Worm (Caenorhabditis elegans): ENCODE results near the gene clec-25.

The clec-25 gene

DNA sequence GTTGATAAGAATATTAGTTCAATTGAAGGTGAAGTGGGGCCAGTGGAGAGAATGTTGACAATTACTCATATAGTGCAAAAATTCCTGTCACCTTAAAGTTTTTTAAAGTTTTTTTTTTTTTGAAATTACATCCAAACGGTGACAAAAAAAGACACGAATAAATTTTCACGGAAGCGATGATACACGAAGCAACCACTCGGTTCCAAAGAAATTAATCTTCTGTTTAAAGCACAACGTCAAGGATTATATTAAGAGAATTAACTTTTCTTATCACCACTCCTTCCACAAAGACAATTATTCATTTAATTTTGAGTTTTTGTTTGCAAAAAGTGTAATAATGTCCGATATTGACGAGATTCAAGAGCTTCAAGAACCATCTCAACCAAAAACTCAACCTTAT, 22.4 kb downstream of the clec-25 start, which contains the start of gene clec-28:
Gene clec-28, plus strand, starts transcription at position 301 of the 400 bp plus-strand sequence.
- no peak for TF ChIP-seq lin-1 (GFP tag; IDR thresholded peaks at IDR 0.05)
- TF ChIP-seq lin-29 (GFP tag; IDR thresholded peaks at IDR 0.05): no peak
- no peak for TF ChIP-seq mxl-2 (GFP tag; conservative IDR thresholded peaks at IDR 0.05)
- TF ChIP-seq fkh-10 (GFP tag; optimal IDR thresholded peaks at IDR 0.05): no peak
- no peak for TF ChIP-seq mxl-3 (GFP tag; optimal IDR thresholded peaks at IDR 0.05)
- no peak for TF ChIP-seq nhr-48 (tag; optimal IDR thresholded peaks at IDR 0.05)
- TF ChIP-seq egl-27 (tag; optimal IDR thresholded peaks at IDR 0.05): no peak
- no peak for TF ChIP-seq rbr-2 (tag; optimal IDR thresholded peaks at IDR 0.05)
- TF ChIP-seq dmd-9 (GFP tag; IDR thresholded peaks at IDR 0.05): no peak
- no peak for TF ChIP-seq Y5F2A.4 (GFP tag; optimal IDR thresholded peaks at IDR 0.05)
- no peak for TF ChIP-seq F10B5.3 (tag; optimal IDR thresholded peaks at IDR 0.05)
- TF ChIP-seq egl-43 (GFP tag; IDR thresholded peaks at IDR 0.05): no peak
- TF ChIP-seq F37D6.2 (tag; optimal IDR thresholded peaks at IDR 0.05): no peak
- TF ChIP-seq dmd-6 (GFP tag; IDR thresholded peaks at IDR 0.05): no peak

DNA sequence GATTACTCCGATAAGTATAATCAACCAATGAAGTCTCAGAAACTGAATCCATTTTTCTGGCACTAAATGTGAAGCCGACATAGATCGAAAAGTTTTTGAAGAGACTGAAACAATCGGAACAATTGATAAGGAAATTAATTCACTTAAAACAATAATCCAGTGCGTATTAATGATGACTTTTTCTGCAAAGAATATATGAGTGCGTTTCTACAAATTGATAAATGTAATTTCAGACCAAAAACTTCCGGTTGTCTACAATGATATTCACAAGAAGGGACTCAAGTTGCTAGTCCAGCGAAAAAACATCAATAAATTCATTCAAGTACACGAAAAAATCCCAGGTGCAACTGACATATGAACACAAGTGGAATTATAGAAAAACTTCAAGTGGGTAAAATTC, 26.7 kb downstream of the clec-25 start, which contains the start of gene clec-33:
Gene clec-33, minus strand, starts transcription at position 101 of the 400 bp plus-strand sequence.
- TF ChIP-seq F49E8.2 (tag; optimal IDR thresholded peaks at IDR 0.05; ENCODE audit: borderline replicate concordance) (no peak), skn-1 (tag; optimal IDR thresholded peaks at IDR 0.05) (no peak), saeg-2 (GFP tag; IDR thresholded peaks at IDR 0.05) (no peak), mes-2 (tag; optimal IDR thresholded peaks at IDR 0.05; ENCODE audit: poor library complexity, severe bottlenecking) (no peak), madf-5 (GFP tag; IDR thresholded peaks at IDR 0.05) (no peak), F26F4.8 (GFP tag; conservative IDR thresholded peaks at IDR 0.05) (no peak), daf-16 (GFP tag; optimal IDR thresholded peaks at IDR 0.05) (no peak), daf-16 (tag; optimal IDR thresholded peaks at IDR 0.05) (no peak), lim-7 (GFP tag; IDR thresholded peaks at IDR 0.05) (no peak), duxl-1 (tag; optimal IDR thresholded peaks at IDR 0.05; ENCODE audit: poor library complexity) (no peak), unc-130 (GFP tag; optimal IDR thresholded peaks at IDR 0.05) (no peak), snpc-4 (tag; optimal IDR thresholded peaks at IDR 0.05) (no peak)

ce11 chrV:16871387-16871786, 28.3 kb downstream of the clec-25 start, which contains the start of gene thn-4:
Gene thn-4 (minus strand): TSS chrV:16871487.
- TF ChIP-seq egl-43 (GFP tag; IDR thresholded peaks at IDR 0.05): no peak
- TF ChIP-seq lin-13 (GFP tag; optimal IDR thresholded peaks at IDR 0.05): no peak
- no peak for TF ChIP-seq nhr-102 (tag; optimal IDR thresholded peaks at IDR 0.05)
- no peak for TF ChIP-seq hlh-30 (tag; optimal IDR thresholded peaks at IDR 0.05; ENCODE audit: insufficient read depth)
- TF ChIP-seq T26A8.4 (GFP tag; IDR thresholded peaks at IDR 0.05): no peak
- no peak for TF ChIP-seq mdl-1 (tag; optimal IDR thresholded peaks at IDR 0.05)
- TF ChIP-seq zip-11 (GFP tag; IDR thresholded peaks at IDR 0.05): no peak
- no peak for TF ChIP-seq sdz-12 (GFP tag; optimal IDR thresholded peaks at IDR 0.05)
- no peak for TF ChIP-seq gei-8 (GFP tag; optimal IDR thresholded peaks at IDR 0.05)
- no peak for TF ChIP-seq spr-3 (GFP tag; optimal IDR thresholded peaks at IDR 0.05)
- TF ChIP-seq dpl-1 (GFP tag; optimal IDR thresholded peaks at IDR 0.05): no peak
- TF ChIP-seq ztf-7 (tag; optimal IDR thresholded peaks at IDR 0.05): no peak
- no peak for TF ChIP-seq arid-1 (GFP tag; conservative IDR thresholded peaks at IDR 0.05)
- no peak for TF ChIP-seq egl-27 (tag; optimal IDR thresholded peaks at IDR 0.05)
- no peak for TF ChIP-seq daf-16 (GFP tag; optimal IDR thresholded peaks at IDR 0.05)
- no peak for TF ChIP-seq daf-16 (tag; optimal IDR thresholded peaks at IDR 0.05)
